Fruit fly (Drosophila melanogaster): ENCODE measurements around the gene nAChRalpha4.

- TF ChIP-seq br (GFP tag; optimal IDR thresholded peaks at IDR 0.05) (no peak), Hr78 (GFP tag; optimal IDR thresholded peaks at IDR 0.05) (no peak), Vsx2 (GFP tag; optimal IDR thresholded peaks at IDR 0.05; ENCODE audit: partially characterized antibody) (no peak), Dfd (GFP tag; optimal IDR thresholded peaks at IDR 0.05) (no peak), h (GFP tag; optimal IDR thresholded peaks at IDR 0.05) (no peak), rgr (GFP tag; optimal IDR thresholded peaks at IDR 0.05) (no peak), jim (GFP tag; optimal IDR thresholded peaks at IDR 0.05) (no peak)
These were observed 34.4 kb downstream of the nAChRalpha4 start for dm6 chr3L:23240917-23241316.

All from whole organism, wandering third instar larva.